Fruit fly (Drosophila melanogaster): Measurements from ENCODE around the gene CG14658.

CG14658 gene

dm6 chr3R:4835315-4835714 lies 5.0 kb upstream of the CG14658 start:
- peak; percentile 92 for TF ChIP-seq CG2199 (GFP tag; IDR thresholded peaks at IDR 0.05)
- TF ChIP-seq Nf-YB (GFP tag; optimal IDR thresholded peaks at IDR 0.05): peak; percentile 99
- no peak for TF ChIP-seq CG10274 (GFP tag; optimal IDR thresholded peaks at IDR 0.05)
- TF ChIP-seq Atf-2 (GFP tag; optimal IDR thresholded peaks at IDR 0.05): no peak
- TF ChIP-seq trem (tag; optimal IDR thresholded peaks at IDR 0.05): peak; percentile 77
- TF ChIP-seq D (optimal IDR thresholded peaks at IDR 0.05): peak; percentile 90
- TF ChIP-seq D (GFP tag; optimal IDR thresholded peaks at IDR 0.05): no peak
- TF ChIP-seq CG7271 (tag; optimal IDR thresholded peaks at IDR 0.05): no peak
- TF ChIP-seq Lhr (GFP tag; optimal IDR thresholded peaks at IDR 0.05): no peak
- TF ChIP-seq CG10462 (GFP tag; optimal IDR thresholded peaks at IDR 0.05): no peak
- TF ChIP-seq Nf-YA (GFP tag; IDR thresholded peaks at IDR 0.05): peak; percentile 97
- TF ChIP-seq chm (GFP tag; IDR thresholded peaks at IDR 0.05): 0 out of 2 replicates have a peak, but pooled peaks have one; percentile 48
- TF ChIP-seq HLHmδ (GFP tag; optimal IDR thresholded peaks at IDR 0.05): peak; percentile 16
- no peak for TF ChIP-seq wek (GFP tag; optimal IDR thresholded peaks at IDR 0.05)
- TF ChIP-seq cad (GFP tag; optimal IDR thresholded peaks at IDR 0.05): peak; percentile 48
- 0 out of 3 replicates have a peak, but pooled peaks have one; percentile 7 for TF ChIP-seq CG14860 (GFP tag; IDR thresholded peaks at IDR 0.05; ENCODE audit: partially characterized antibody)
- TF ChIP-seq rib (GFP tag; IDR thresholded peaks at IDR 0.05): peak; percentile 39; the same call in 1 of the 2 replicates
- TF ChIP-seq row (GFP tag; IDR thresholded peaks at IDR 0.05): no peak
- TF ChIP-seq crol (GFP tag; IDR thresholded peaks at IDR 0.05): peak; percentile 51
- TF ChIP-seq tll (GFP tag; optimal IDR thresholded peaks at IDR 0.05): peak; percentile 37 to 66
- TF ChIP-seq ewg (GFP tag; optimal IDR thresholded peaks at IDR 0.05): peak; percentile 37
- peak; percentile 5 for TF ChIP-seq kni (GFP tag; optimal IDR thresholded peaks at IDR 0.05)
- peak; percentile 89 for TF ChIP-seq Jarid2 (GFP tag; optimal IDR thresholded peaks at IDR 0.05)
- TF ChIP-seq Elba2 (GFP tag; optimal IDR thresholded peaks at IDR 0.05): no peak
- TF ChIP-seq Poxn (GFP tag; IDR thresholded peaks at IDR 0.05): no peak
- TF ChIP-seq Aef1 (GFP tag; IDR thresholded peaks at IDR 0.05): peak; percentile 74
- no peak for TF ChIP-seq GATAe (GFP tag; conservative IDR thresholded peaks at IDR 0.05)
- no peak for TF ChIP-seq Oli (tag; optimal IDR thresholded peaks at IDR 0.05)
- peak; percentile 34 for TF ChIP-seq nerfin-1 (tag; optimal IDR thresholded peaks at IDR 0.05)
- no peak for TF ChIP-seq prd (optimal IDR thresholded peaks at IDR 0.05)
- 0 out of 3 replicates have a peak, but pooled peaks have one; percentile 13 for TF ChIP-seq prd (GFP tag; IDR thresholded peaks at IDR 0.05)
- TF ChIP-seq ken (GFP tag; IDR thresholded peaks at IDR 0.05): no peak
- TF ChIP-seq Scr (GFP tag; IDR thresholded peaks at IDR 0.05; ENCODE audit: partially characterized antibody): no peak
- TF ChIP-seq Bgb (GFP tag; IDR thresholded peaks at IDR 0.05; ENCODE audit: partially characterized antibody): 0 out of 2 replicates have a peak, but pooled peaks have one; percentile 34
- peak; percentile 99 for TF ChIP-seq CG10321 (GFP tag; IDR thresholded peaks at IDR 0.05)
- 0 out of 3 replicates have a peak, but pooled peaks have one; percentile 10 for TF ChIP-seq mld (GFP tag; IDR thresholded peaks at IDR 0.05; ENCODE audit: partially characterized antibody)
- TF ChIP-seq dmrt11E (tag; optimal IDR thresholded peaks at IDR 0.05): no peak
- no peak for TF ChIP-seq CG11695 (GFP tag; IDR thresholded peaks at IDR 0.05)
- TF ChIP-seq CG8281 (tag; optimal IDR thresholded peaks at IDR 0.05): no peak
- TF ChIP-seq zen2 (GFP tag; IDR thresholded peaks at IDR 0.05; ENCODE audit: partially characterized antibody): peak; percentile 35; the same call in 1 of the 3 replicates
- TF ChIP-seq her (GFP tag; optimal IDR thresholded peaks at IDR 0.05): no peak
- TF ChIP-seq fru (optimal IDR thresholded peaks at IDR 0.05): no peak
- TF ChIP-seq ato (GFP tag; IDR thresholded peaks at IDR 0.05; ENCODE audit: partially characterized antibody): peak; percentile 51; the same call in 1 of the 2 replicates
- TF ChIP-seq org-1 (GFP tag; optimal IDR thresholded peaks at IDR 0.05): no peak
- TF ChIP-seq Nf-YC (tag; optimal IDR thresholded peaks at IDR 0.05): peak; percentile 99
- no peak for TF ChIP-seq Dp (GFP tag; optimal IDR thresholded peaks at IDR 0.05)
- TF ChIP-seq Hr3 (GFP tag; optimal IDR thresholded peaks at IDR 0.05): no peak
- TF ChIP-seq zen (tag; optimal IDR thresholded peaks at IDR 0.05): peak; percentile 91
- no peak for TF ChIP-seq CG11247 (GFP tag; IDR thresholded peaks at IDR 0.05)
- peak; percentile 98 for TF ChIP-seq CG1832 (GFP tag; optimal IDR thresholded peaks at IDR 0.05)
- no peak for TF ChIP-seq CG13624 (GFP tag; optimal IDR thresholded peaks at IDR 0.05)

Data from whole organism, embryonic.